Worm (Caenorhabditis elegans): ENCODE results near the gene pdfr-1.

The pdfr-1 gene

ce11 chrIII:6610522-6610921 is 41.4 kb downstream of the pdfr-1 start, which contains the start of gene srh-40:
srh-40 (plus strand) TSS chrIII:6610822.
- no peak for TF ChIP-seq tbx-2 (tag; optimal IDR thresholded peaks at IDR 0.05)
- TF ChIP-seq nhr-43 (tag; optimal IDR thresholded peaks at IDR 0.05; ENCODE audit: poor library complexity, severe bottlenecking): no peak
- no peak for TF ChIP-seq elt-1 (tag; optimal IDR thresholded peaks at IDR 0.05)
- no peak for TF ChIP-seq lin-15B (tag; optimal IDR thresholded peaks at IDR 0.05)
- TF ChIP-seq eor-1 (tag; optimal IDR thresholded peaks at IDR 0.05): no peak
- TF ChIP-seq aly-2 (tag; optimal IDR thresholded peaks at IDR 0.05): no peak
- TF ChIP-seq mml-1 (tag; optimal IDR thresholded peaks at IDR 0.05): no peak
- TF ChIP-seq nhr-23 (tag; optimal IDR thresholded peaks at IDR 0.05): no peak
- no peak for TF ChIP-seq zag-1 (tag; optimal IDR thresholded peaks at IDR 0.05)
- no peak for TF ChIP-seq unc-39 (tag; optimal IDR thresholded peaks at IDR 0.05)
- TF ChIP-seq nhr-25 (tag; optimal IDR thresholded peaks at IDR 0.05): no peak
- no peak for TF ChIP-seq nhr-237 (tag; optimal IDR thresholded peaks at IDR 0.05)
- no peak for TF ChIP-seq daf-12 (tag; optimal IDR thresholded peaks at IDR 0.05)
- TF ChIP-seq egl-27 (tag; optimal IDR thresholded peaks at IDR 0.05): no peak
- TF ChIP-seq ztf-4 (tag; optimal IDR thresholded peaks at IDR 0.05): no peak
- no peak for TF ChIP-seq nhr-76 (tag; optimal IDR thresholded peaks at IDR 0.05)
- TF ChIP-seq nhr-11 (tag; optimal IDR thresholded peaks at IDR 0.05): no peak
- no peak for TF ChIP-seq nhr-12 (tag; optimal IDR thresholded peaks at IDR 0.05)

ce11 chrIII:6608101-6608672 is 43.7 kb downstream of the pdfr-1 start, which contains the start of the genes mdh-2 and F20H11.4:
mdh-2 (minus strand) TSS chrIII:6608106.
F20H11.4 (plus strand) TSS chrIII:6608622.
- TF ChIP-seq egl-27 (tag; optimal IDR thresholded peaks at IDR 0.05) (no peak), ceh-16 (tag; optimal IDR thresholded peaks at IDR 0.05) (no peak), lin-15B (tag; optimal IDR thresholded peaks at IDR 0.05) (peak; percentile 86), skn-1 (tag; optimal IDR thresholded peaks at IDR 0.05) (peak; percentile 66), elt-2 (tag; optimal IDR thresholded peaks at IDR 0.05) (peak; percentile 54), pqm-1 (tag; optimal IDR thresholded peaks at IDR 0.05) (peak; percentile 34), daf-12 (tag; optimal IDR thresholded peaks at IDR 0.05) (no peak), lsy-12 (tag; optimal IDR thresholded peaks at IDR 0.05) (peak; percentile 16), snpc-4 (tag; optimal IDR thresholded peaks at IDR 0.05) (peak; percentile 62), hmg-11 (tag; optimal IDR thresholded peaks at IDR 0.05) (peak; percentile 73), nhr-43 (tag; optimal IDR thresholded peaks at IDR 0.05; ENCODE audit: poor library complexity, severe bottlenecking) (peak; percentile 49), ceh-28 (tag; optimal IDR thresholded peaks at IDR 0.05) (peak; percentile 14), nhr-25 (tag; optimal IDR thresholded peaks at IDR 0.05) (peak; percentile 87), nhr-11 (tag; optimal IDR thresholded peaks at IDR 0.05) (no peak), mdl-1 (tag; optimal IDR thresholded peaks at IDR 0.05) (no peak), nhr-28 (tag; optimal IDR thresholded peaks at IDR 0.05) (no peak), pha-4 (tag; optimal IDR thresholded peaks at IDR 0.05) (peak; percentile 95), lin-39 (tag; optimal IDR thresholded peaks at IDR 0.05) (peak; percentile 77), egl-5 (tag; optimal IDR thresholded peaks at IDR 0.05) (peak; percentile 43), R02D3.7 (tag; optimal IDR thresholded peaks at IDR 0.05) (peak; percentile 52), ZK546.5 (tag; optimal IDR thresholded peaks at IDR 0.05) (no peak), nfya-1 (tag; optimal IDR thresholded peaks at IDR 0.05; ENCODE audit: insufficient read depth) (peak; percentile 87), jun-1 (tag; optimal IDR thresholded peaks at IDR 0.05) (peak; percentile 27), nhr-23 (tag; optimal IDR thresholded peaks at IDR 0.05) (peak; percentile 70)

ce11 chrIII:6607646-6608045 is 44.2 kb downstream of the pdfr-1 start:
- TF ChIP-seq elt-3 (tag; optimal IDR thresholded peaks at IDR 0.05) (no peak), lsy-12 (tag; optimal IDR thresholded peaks at IDR 0.05) (no peak), pha-4 (tag; optimal IDR thresholded peaks at IDR 0.05) (no peak), aly-2 (tag; optimal IDR thresholded peaks at IDR 0.05) (no peak), sea-2 (GFP tag; optimal IDR thresholded peaks at IDR 0.05) (no peak), daf-12 (tag; optimal IDR thresholded peaks at IDR 0.05) (no peak), ama-1 (optimal IDR thresholded peaks at IDR 0.05) (no peak), tbx-2 (tag; optimal IDR thresholded peaks at IDR 0.05) (no peak), ceh-16 (tag; optimal IDR thresholded peaks at IDR 0.05) (no peak), jun-1 (tag; optimal IDR thresholded peaks at IDR 0.05) (no peak), snpc-4 (tag; optimal IDR thresholded peaks at IDR 0.05) (no peak), mdl-1 (tag; optimal IDR thresholded peaks at IDR 0.05) (no peak), zag-1 (tag; optimal IDR thresholded peaks at IDR 0.05) (no peak), pqm-1 (tag; optimal IDR thresholded peaks at IDR 0.05) (no peak), nhr-25 (tag; optimal IDR thresholded peaks at IDR 0.05) (no peak), nhr-12 (tag; optimal IDR thresholded peaks at IDR 0.05) (no peak), elt-2 (tag; optimal IDR thresholded peaks at IDR 0.05) (no peak), R02D3.7 (tag; optimal IDR thresholded peaks at IDR 0.05) (no peak), hmg-11 (tag; optimal IDR thresholded peaks at IDR 0.05) (no peak), egl-27 (tag; optimal IDR thresholded peaks at IDR 0.05) (no peak)

Measured in whole organism, L3 larva.